Worm (Caenorhabditis elegans) whole organism, L4 larva: ENCODE data around the gene bath-26.

ENCODE experiments used
- F10B5.3 ChIP-seq: sonication (generic microtip); optimal IDR thresholded peaks from 2 replicates; lab custom pipeline; 2016; ENCODE audit warnings: mild to moderate bottlenecking, missing genetic modification characterization, missing compliant biosample characterization
- F26F4.8 ChIP-seq: fragments of 200-800 bp; sonication (Bioruptor generic); conservative IDR thresholded peaks from 2 replicates; pipeline ENCODE4 v1.3.6; 2022; ENCODE audit warnings: missing genetic modification characterization, missing compliant biosample characterization
- T20F7.1 ChIP-seq: fragments of 200-800 bp; sonication (Bioruptor generic); optimal IDR thresholded peaks from 2 replicates; lab custom pipeline; 2018; ENCODE audit warnings: mild to moderate bottlenecking, missing genetic modification characterization, missing compliant biosample characterization
- Y105C5A.15 ChIP-seq: fragments of 200-800 bp; sonication (Bioruptor generic); IDR thresholded peaks from 2 replicates; pipeline ENCODE4 v1.3.6; 2022; ENCODE audit warnings: missing genetic modification characterization, missing compliant biosample characterization
- Y75B8A.6 ChIP-seq: fragments of 200-800 bp; sonication (Bioruptor generic); IDR thresholded peaks from 2 replicates; pipeline ENCODE4 v1.3.6; 2022; ENCODE audit warnings: missing genetic modification reagents, missing genetic modification characterization, missing compliant biosample characterization
- ZK337.2 ChIP-seq: fragments of 200-800 bp; sonication (Bioruptor generic); IDR thresholded peaks from 2 replicates; pipeline ENCODE4 v1.3.6; 2022; ENCODE audit warnings: missing genetic modification reagents, missing genetic modification characterization, missing compliant biosample characterization
- aha-1 ChIP-seq: fragments of 150-350 bp; peaks from one replicate; lab custom pipeline; 2014; ENCODE audit warnings: missing biosample characterization, missing genetic modification characterization
- arid-1 ChIP-seq: fragments of 200-800 bp; sonication (Bioruptor generic); conservative IDR thresholded peaks from 2 replicates; pipeline ENCODE4 v1.3.6; 2022; ENCODE audit warnings: missing genetic modification reagents, missing genetic modification characterization, missing compliant biosample characterization
- attf-4 ChIP-seq: sonication (generic microtip); optimal IDR thresholded peaks from 3 replicates; lab custom pipeline; 2017; ENCODE audit warnings: missing biosample characterization, missing genetic modification characterization
- daf-16 ChIP-seq, 3 experiments: sonication (generic microtip); optimal IDR thresholded peaks; 2 replicates each; lab custom pipeline; 2016 to 2017; ENCODE audit warnings: missing genetic modification characterization in 3 of 3, missing genetic modification reagents in 3 of 3, mild to moderate bottlenecking in 2 of 3, missing compliant biosample characterization in 2 of 3, missing biosample characterization in 1 of 3, moderate library complexity in 1 of 3
- daf-8 ChIP-seq: fragments of 200-800 bp; sonication (Bioruptor generic); IDR thresholded peaks from 2 replicates; pipeline ENCODE4 v1.3.6; 2022; ENCODE audit warnings: missing genetic modification characterization, missing compliant biosample characterization
- dmd-6 ChIP-seq: fragments of 200-800 bp; sonication (Bioruptor generic); IDR thresholded peaks from 2 replicates; pipeline ENCODE4 v1.3.6; 2022; ENCODE audit warnings: missing genetic modification reagents, missing genetic modification characterization, missing compliant biosample characterization
- dmd-9 ChIP-seq: fragments of 200-800 bp; sonication (Bioruptor generic); IDR thresholded peaks from 2 replicates; pipeline ENCODE4 v1.3.6; 2022; ENCODE audit warnings: missing genetic modification reagents, missing genetic modification characterization, missing compliant biosample characterization
- duxl-1 ChIP-seq: sonication (generic microtip); optimal IDR thresholded peaks from 2 replicates; lab custom pipeline; 2016; ENCODE audit warnings: mild to moderate bottlenecking, missing genetic modification characterization, moderate library complexity, missing compliant biosample characterization; ENCODE audit not compliant: poor library complexity
- egl-43 ChIP-seq: fragments of 200-800 bp; sonication (Bioruptor generic); IDR thresholded peaks from 2 replicates; pipeline ENCODE4 v1.3.6; 2022; ENCODE audit warnings: missing genetic modification reagents, missing genetic modification characterization, missing compliant biosample characterization
- fkh-10 ChIP-seq: fragments of 150-350 bp; optimal IDR thresholded peaks from 2 replicates; lab custom pipeline; 2014; ENCODE audit warnings: missing biosample characterization, missing genetic modification reagents, missing genetic modification characterization
- hlh-11 ChIP-seq: fragments of 200-800 bp; sonication (Bioruptor generic); optimal IDR thresholded peaks from 2 replicates; lab custom pipeline; 2018; ENCODE audit warnings: mild to moderate bottlenecking, missing genetic modification characterization, missing compliant biosample characterization
- jun-1 ChIP-seq: fragments of 150-350 bp; optimal IDR thresholded peaks from 2 replicates; lab custom pipeline; 2014; ENCODE audit warnings: missing biosample characterization, missing genetic modification reagents, missing genetic modification characterization
- lim-7 ChIP-seq: fragments of 200-800 bp; sonication (Bioruptor generic); IDR thresholded peaks from 2 replicates; pipeline ENCODE4 v1.3.6; 2022; ENCODE audit warnings: missing genetic modification characterization, missing compliant biosample characterization
- lin-13 ChIP-seq: fragments of 150-350 bp; optimal IDR thresholded peaks from 2 replicates; lab custom pipeline; 2014; ENCODE audit warnings: missing biosample characterization, missing genetic modification reagents, missing genetic modification characterization
- lin-29 ChIP-seq: fragments of 200-800 bp; sonication (Bioruptor generic); IDR thresholded peaks from 2 replicates; pipeline ENCODE4 v1.3.6; 2022; ENCODE audit warnings: missing genetic modification reagents, missing genetic modification characterization, missing compliant biosample characterization
- lsy-2 ChIP-seq, 2 experiments: fragments of 150-350 bp in 1 of 2; sonication (generic microtip) in 1 of 2; optimal IDR thresholded peaks; 2 replicates each; lab custom pipeline; 2014 to 2017; ENCODE audit warnings: missing biosample characterization in 2 of 2, missing genetic modification characterization in 2 of 2
- madf-9 ChIP-seq: fragments of 200-800 bp; sonication (Bioruptor generic); conservative IDR thresholded peaks from 2 replicates; pipeline ENCODE4 v1.3.6; 2022; ENCODE audit warnings: missing genetic modification reagents, missing genetic modification characterization, missing compliant biosample characterization
- mdl-1 ChIP-seq, 2 experiments: fragments of 150-350 bp in 1 of 2; sonication (generic microtip) in 1 of 2; optimal IDR thresholded peaks; 2 replicates each; lab custom pipeline; 2014 to 2017; ENCODE audit warnings: missing biosample characterization in 2 of 2, missing genetic modification characterization in 2 of 2
- mdt-29 ChIP-seq: fragments of 200-800 bp; sonication (Bioruptor generic); IDR thresholded peaks from 2 replicates; pipeline ENCODE4 v1.3.6; 2022; ENCODE audit warnings: missing genetic modification reagents, missing genetic modification characterization, missing compliant biosample characterization
- nhr-10 ChIP-seq: fragments of 150-350 bp; optimal IDR thresholded peaks from 2 replicates; lab custom pipeline; 2014; ENCODE audit warnings: missing biosample characterization, missing genetic modification characterization
- nhr-11 ChIP-seq: fragments of 150-350 bp; optimal IDR thresholded peaks from 2 replicates; lab custom pipeline; 2014; ENCODE audit warnings: missing biosample characterization, missing genetic modification characterization
- nhr-28 ChIP-seq: fragments of 150-350 bp; optimal IDR thresholded peaks from 2 replicates; lab custom pipeline; 2014; ENCODE audit warnings: missing biosample characterization, missing genetic modification characterization
- nhr-48 ChIP-seq: sonication (generic microtip); optimal IDR thresholded peaks from 2 replicates; lab custom pipeline; 2016; ENCODE audit warnings: mild to moderate bottlenecking, missing genetic modification characterization, missing compliant biosample characterization
- pha-4 ChIP-seq, 2 experiments: fragments of 150-350 bp in 1 of 2; fragments of 200-800 bp in 1 of 2; sonication (Bioruptor generic) in 1 of 2; IDR thresholded peaks in 1 of 2; optimal IDR thresholded peaks in 1 of 2; 2 replicates each; pipeline versions ENCODE4 v1.3.6 to Lab custom; 2014 to 2022; ENCODE audit warnings: missing genetic modification characterization in 2 of 2, missing genetic modification reagents in 2 of 2, missing biosample characterization in 1 of 2, missing compliant biosample characterization in 1 of 2
- pqm-1 ChIP-seq: sonication (generic microtip); optimal IDR thresholded peaks from 2 replicates; lab custom pipeline; 2017; ENCODE audit warnings: missing biosample characterization, missing genetic modification characterization
- set-16 ChIP-seq: fragments of 200-800 bp; sonication (Bioruptor generic); IDR thresholded peaks from 2 replicates; pipeline ENCODE4 v1.3.6; 2022; ENCODE audit warnings: missing genetic modification reagents, missing genetic modification characterization, missing compliant biosample characterization
- snpc-1.2 ChIP-seq: fragments of 200-800 bp; sonication (Bioruptor generic); IDR thresholded peaks from 2 replicates; pipeline ENCODE4 v1.3.6; 2022; ENCODE audit warnings: missing genetic modification reagents, missing genetic modification characterization, missing compliant biosample characterization
- tra-1 ChIP-seq: fragments of 200-800 bp; sonication (Bioruptor generic); IDR thresholded peaks from 2 replicates; pipeline ENCODE4 v1.3.6; 2022; ENCODE audit warnings: missing genetic modification reagents, missing genetic modification characterization, missing compliant biosample characterization
- vab-7 ChIP-seq: fragments of 200-800 bp; sonication (Bioruptor generic); IDR thresholded peaks from 2 replicates; pipeline ENCODE4 v1.3.6; 2022; ENCODE audit warnings: missing genetic modification reagents, missing genetic modification characterization, missing compliant biosample characterization
- zfp-2 ChIP-seq: sonication (generic microtip); optimal IDR thresholded peaks from 2 replicates; lab custom pipeline; 2016; ENCODE audit warnings: mild to moderate bottlenecking, missing genetic modification characterization, missing compliant biosample characterization
- ztf-11 ChIP-seq: fragments of 150-350 bp; optimal IDR thresholded peaks from 2 replicates; lab custom pipeline; 2014; ENCODE audit warnings: missing biosample characterization, missing genetic modification characterization

The bath-26 gene

ce11 chrII:1603049-1603448 is 2.5 kb upstream of the bath-26 start:
- no peak for TF ChIP-seq egl-43 (GFP tag; lab: Robert Waterston, UW)
- peak; percentile 84 for TF ChIP-seq set-16

- TF ChIP-seq tra-1 (no peak), nhr-11 (no peak), ztf-11 (tag; lab: Kevin White, UChicago) (no peak), egl-43 (GFP tag; lab: Robert Waterston, UW) (no peak), T20F7.1 (GFP tag; lab: Kevin White, UChicago) (no peak), lin-29 (GFP tag; lab: Robert Waterston, UW) (no peak), ZK337.2 (GFP tag; lab: Robert Waterston, UW) (no peak), dmd-6 (no peak), F10B5.3 (tag; lab: Kevin White, UChicago) (no peak), nhr-48 (tag; lab: Kevin White, UChicago) (no peak), snpc-1.2 (GFP tag; lab: Robert Waterston, UW) (no peak)
These were observed 946 bp upstream of the bath-26 start, which contains the start of gene bath-47 for ce11 chrII:1601507-1601906. Gene bath-47 (plus strand): TSS chrII:1601811.

DNA sequence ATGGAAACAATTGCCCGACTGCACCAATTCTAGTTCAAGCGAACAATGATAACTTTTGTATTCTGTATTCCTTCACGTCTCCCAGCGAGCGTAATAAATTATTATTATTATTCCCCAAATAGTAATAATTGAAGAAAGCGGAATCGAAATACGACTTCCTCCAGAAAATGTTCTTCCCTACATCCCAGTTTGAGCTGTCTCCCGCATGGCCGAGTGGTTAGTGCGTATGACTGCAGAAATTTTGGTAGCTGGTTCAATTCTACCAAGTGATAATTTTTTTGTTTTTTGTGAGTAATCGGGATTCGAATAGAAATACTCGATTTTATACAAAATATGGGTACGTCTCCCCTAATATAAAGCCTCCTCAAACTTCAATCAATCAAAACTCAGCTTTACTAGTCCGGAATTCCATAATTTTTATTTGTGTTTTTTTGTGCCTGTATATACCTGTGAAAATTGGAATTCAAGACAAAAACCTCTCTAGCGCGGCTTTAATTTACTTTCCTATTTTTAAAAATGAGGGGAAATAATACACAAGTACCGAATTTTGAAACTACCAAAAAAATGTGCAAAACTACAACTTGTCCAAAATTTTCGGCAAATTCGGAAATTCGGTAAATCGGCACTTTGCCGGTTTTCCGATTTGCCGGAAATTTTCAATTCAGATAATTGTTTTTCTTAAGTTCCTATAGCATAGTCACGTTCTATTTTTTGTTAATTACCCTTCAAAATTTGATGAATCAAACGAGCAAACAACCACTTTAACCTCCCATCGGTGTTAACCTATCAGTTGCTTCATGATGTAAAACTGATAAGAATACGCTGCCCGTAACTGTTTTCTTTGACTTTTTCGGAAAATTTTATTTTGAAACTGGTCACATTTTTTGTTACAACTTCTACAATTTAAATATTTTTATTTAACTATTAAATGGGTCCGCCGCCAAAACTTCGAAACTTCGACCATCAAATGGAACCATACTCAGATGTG is 3.2 kb downstream of the bath-26 start, which contains the start of gene bath-46:
TSS of gene bath-46 (plus strand) at position 806 of the 988 bp plus-strand sequence.
- TF ChIP-seq egl-43 (GFP tag; lab: Robert Waterston, UW) (peak; percentile 56; the same call in 1 of the 2 replicates), nhr-10 (tag; lab: Kevin White, UChicago) (no peak), attf-4 (tag; lab: Kevin White, UChicago) (no peak), madf-9 (GFP tag; lab: Robert Waterston, UW) (0 out of 2 replicates have a peak, but pooled peaks have one; percentile 13), zfp-2 (no peak), lim-7 (peak; percentile 75), dmd-6 (peak; percentile 34; the same call in 1 of the 2 replicates), Y75B8A.6 (GFP tag; lab: Robert Waterston, UW) (no peak), Y105C5A.15 (GFP tag; lab: Robert Waterston, UW) (0 out of 2 replicates have a peak, but pooled peaks have one; percentile 35), arid-1 (0 out of 2 replicates have a peak, but pooled peaks have one; percentile 8), hlh-11 (tag; lab: Kevin White, UChicago) (peak; percentile 48), nhr-28 (tag; lab: Kevin White, UChicago) (peak; percentile 57), daf-16 (GFP tag; optimal IDR thresholded peaks at IDR 0.05; lab: Kevin White, UChicago) (no peak), daf-16 (tag; optimal IDR thresholded peaks at IDR 0.05; lab: Kevin White, UChicago) (peak; percentile 68), aha-1 (tag; lab: Kevin White, UChicago) (no peak), vab-7 (GFP tag; lab: Robert Waterston, UW) (peak; percentile 48; the same call in 1 of the 2 replicates), pqm-1 (tag; lab: Kevin White, UChicago) (peak; percentile 90)

- TF ChIP-seq ztf-11 (tag; lab: Kevin White, UChicago) (no peak), lsy-2 (tag; optimal IDR thresholded peaks at IDR 0.05; lab: Kevin White, UChicago) (no peak), nhr-48 (tag; lab: Kevin White, UChicago) (no peak), daf-8 (GFP tag; lab: Robert Waterston, UW) (no peak), dmd-9 (GFP tag; lab: Robert Waterston, UW) (no peak), nhr-28 (tag; lab: Kevin White, UChicago) (no peak), lin-13 (GFP tag; lab: Kevin White, UChicago) (no peak), mdl-1 (tag; optimal IDR thresholded peaks at IDR 0.05; lab: Kevin White, UChicago) (no peak), jun-1 (no peak), mdt-29 (GFP tag; lab: Robert Waterston, UW) (no peak), snpc-1.2 (GFP tag; lab: Robert Waterston, UW) (no peak), lim-7 (no peak), pha-4 (GFP tag; IDR thresholded peaks at IDR 0.05; lab: Robert Waterston, UW) (no peak), pha-4 (tag; optimal IDR thresholded peaks at IDR 0.05; lab: Kevin White, UChicago) (no peak), fkh-10 (GFP tag; lab: Kevin White, UChicago) (no peak), duxl-1 (no peak), F26F4.8 (no peak)
These were observed 5.4 kb downstream of the bath-26 start, which contains the start of gene clec-20 for ce11 chrII:1595137-1595536. Gene clec-20 (minus strand): TSS chrII:1595237.
